Worm (Caenorhabditis elegans) whole organism, L3 larva: Measurements from ENCODE around the gene hsp-3.

ENCODE experiments used
- R02D3.7 ChIP-seq: fragments of 150-350 bp; optimal IDR thresholded peaks from 2 replicates; lab custom pipeline; 2014; ENCODE audit warnings: missing biosample characterization, missing genetic modification characterization
- aly-2 ChIP-seq: fragments of 150-350 bp; optimal IDR thresholded peaks from 2 replicates; lab custom pipeline; 2014; ENCODE audit warnings: missing biosample characterization, missing genetic modification characterization
- ama-1 ChIP-seq: fragments of 150-350 bp; optimal IDR thresholded peaks from 2 replicates; lab custom pipeline; 2018
- ceh-16 ChIP-seq: sonication (generic microtip); optimal IDR thresholded peaks from 2 replicates; lab custom pipeline; 2017; ENCODE audit warnings: missing biosample characterization, missing genetic modification characterization
- ceh-28 ChIP-seq: fragments of 150-350 bp; optimal IDR thresholded peaks from 2 replicates; lab custom pipeline; 2014; ENCODE audit warnings: missing biosample characterization, missing genetic modification reagents, missing genetic modification characterization
- ceh-82 ChIP-seq: fragments of 150-350 bp; optimal IDR thresholded peaks from 2 replicates; lab custom pipeline; 2014; ENCODE audit warnings: missing biosample characterization, missing genetic modification characterization
- daf-12 ChIP-seq: fragments of 150-350 bp; optimal IDR thresholded peaks from 2 replicates; lab custom pipeline; 2014; ENCODE audit warnings: missing biosample characterization, missing genetic modification reagents, missing genetic modification characterization
- egl-27 ChIP-seq: sonication (generic microtip); optimal IDR thresholded peaks from 4 replicates; lab custom pipeline; 2017; ENCODE audit warnings: missing biosample characterization, missing genetic modification reagents, missing genetic modification characterization
- egl-5 ChIP-seq: fragments of 150-350 bp; optimal IDR thresholded peaks from 2 replicates; lab custom pipeline; 2017; ENCODE audit warnings: missing biosample characterization, missing genetic modification reagents, missing genetic modification characterization, inconsistent platforms
- elt-1 ChIP-seq: fragments of 150-350 bp; optimal IDR thresholded peaks from 2 replicates; lab custom pipeline; 2014; ENCODE audit warnings: missing biosample characterization, missing genetic modification characterization
- elt-2 ChIP-seq: sonication (generic microtip); optimal IDR thresholded peaks from 2 replicates; lab custom pipeline; 2016; ENCODE audit warnings: missing genetic modification reagents, mild to moderate bottlenecking, missing genetic modification characterization, missing compliant biosample characterization
- elt-3 ChIP-seq, 3 experiments: fragments of 150-350 bp in 1 of 3; sonication (generic microtip) in 2 of 3; optimal IDR thresholded peaks; 2 replicates in 2 of 3; 4 replicates in 1 of 3; lab custom pipeline; 2014 to 2017; ENCODE audit warnings: missing biosample characterization in 3 of 3, missing genetic modification characterization in 3 of 3
- eor-1 ChIP-seq, 2 experiments: fragments of 150-350 bp; optimal IDR thresholded peaks; 2 replicates each; lab custom pipeline; 2014 to 2018; ENCODE audit warnings: missing biosample characterization in 2 of 2, missing genetic modification characterization in 2 of 2
- hmg-11 ChIP-seq: sonication (generic microtip); optimal IDR thresholded peaks from 2 replicates; lab custom pipeline; 2016; ENCODE audit warnings: missing genetic modification characterization, missing compliant biosample characterization
- jun-1 ChIP-seq: fragments of 150-350 bp; optimal IDR thresholded peaks from 2 replicates; lab custom pipeline; 2014; ENCODE audit warnings: missing biosample characterization, missing genetic modification reagents, missing genetic modification characterization
- lin-15B ChIP-seq: fragments of 150-350 bp; optimal IDR thresholded peaks from 2 replicates; lab custom pipeline; 2014; ENCODE audit warnings: missing biosample characterization, missing genetic modification characterization
- lin-39 ChIP-seq: fragments of 150-350 bp; optimal IDR thresholded peaks from 2 replicates; lab custom pipeline; 2018; ENCODE audit warnings: missing biosample characterization, missing genetic modification reagents, missing genetic modification characterization
- lsy-12 ChIP-seq: sonication (generic microtip); optimal IDR thresholded peaks from 2 replicates; lab custom pipeline; 2016; ENCODE audit warnings: mild to moderate bottlenecking, missing genetic modification characterization, missing compliant biosample characterization
- mdl-1 ChIP-seq: fragments of 150-350 bp; optimal IDR thresholded peaks from 2 replicates; lab custom pipeline; 2014; ENCODE audit warnings: missing biosample characterization, missing genetic modification characterization
- mml-1 ChIP-seq: fragments of 150-350 bp; sonication (generic microtip); optimal IDR thresholded peaks from 3 replicates; lab custom pipeline; 2014; ENCODE audit warnings: missing biosample characterization, missing genetic modification characterization
- nfya-1 ChIP-seq: sonication (generic microtip); optimal IDR thresholded peaks from 2 replicates; lab custom pipeline; 2017; ENCODE audit warnings: missing genetic modification characterization, mild to moderate bottlenecking, missing compliant biosample characterization, antibody characterized with exemption, moderate library complexity; ENCODE audit not compliant: insufficient read depth
- nhr-11 ChIP-seq: fragments of 150-350 bp; optimal IDR thresholded peaks from 2 replicates; lab custom pipeline; 2014; ENCODE audit warnings: missing biosample characterization, missing genetic modification characterization
- nhr-12 ChIP-seq: fragments of 150-350 bp; optimal IDR thresholded peaks from 2 replicates; lab custom pipeline; 2014; ENCODE audit warnings: missing biosample characterization, missing genetic modification characterization
- nhr-23 ChIP-seq: fragments of 150-350 bp; optimal IDR thresholded peaks from 2 replicates; lab custom pipeline; 2014; ENCODE audit warnings: missing biosample characterization, missing genetic modification reagents, missing genetic modification characterization
- nhr-237 ChIP-seq: fragments of 150-350 bp; optimal IDR thresholded peaks from 2 replicates; lab custom pipeline; 2014; ENCODE audit warnings: missing biosample characterization, missing genetic modification characterization
- nhr-28 ChIP-seq: fragments of 150-350 bp; optimal IDR thresholded peaks from 2 replicates; lab custom pipeline; 2014; ENCODE audit warnings: missing biosample characterization, missing genetic modification characterization
- nhr-43 ChIP-seq: sonication (generic microtip); optimal IDR thresholded peaks from 2 replicates; lab custom pipeline; 2016; ENCODE audit warnings: mild to moderate bottlenecking, missing genetic modification characterization, missing compliant biosample characterization; ENCODE audit not compliant: poor library complexity, severe bottlenecking
- nhr-76 ChIP-seq: fragments of 150-350 bp; sonication (generic microtip); optimal IDR thresholded peaks from 5 replicates; lab custom pipeline; 2014; ENCODE audit warnings: missing biosample characterization, missing genetic modification characterization
- nhr-77 ChIP-seq: fragments of 150-350 bp; optimal IDR thresholded peaks from 2 replicates; lab custom pipeline; 2014; ENCODE audit warnings: missing biosample characterization, missing genetic modification characterization
- pha-4 ChIP-seq: fragments of 150-350 bp; optimal IDR thresholded peaks from 2 replicates; lab custom pipeline; 2014; ENCODE audit warnings: missing biosample characterization, missing genetic modification reagents, missing genetic modification characterization
- pqm-1 ChIP-seq: fragments of 150-350 bp; optimal IDR thresholded peaks from 2 replicates; lab custom pipeline; 2017; ENCODE audit warnings: missing biosample characterization, missing genetic modification characterization, inconsistent platforms
- sea-2 ChIP-seq: fragments of 150-350 bp; sonication (generic microtip); optimal IDR thresholded peaks from 4 replicates; lab custom pipeline; 2014; ENCODE audit warnings: missing biosample characterization, missing genetic modification reagents, missing genetic modification characterization
- snpc-4 ChIP-seq: fragments of 150-350 bp; optimal IDR thresholded peaks from 2 replicates; lab custom pipeline; 2014; ENCODE audit warnings: missing biosample characterization, missing genetic modification characterization
- tbx-2 ChIP-seq: sonication (generic microtip); optimal IDR thresholded peaks from 2 replicates; lab custom pipeline; 2016; ENCODE audit warnings: mild to moderate bottlenecking, missing genetic modification characterization, missing compliant biosample characterization
- ztf-11 ChIP-seq: fragments of 150-350 bp; optimal IDR thresholded peaks from 2 replicates; lab custom pipeline; 2014; ENCODE audit warnings: missing biosample characterization, missing genetic modification characterization
- ztf-4 ChIP-seq: fragments of 150-350 bp; optimal IDR thresholded peaks from 2 replicates; lab custom pipeline; 2014; ENCODE audit warnings: missing biosample characterization, missing genetic modification characterization

hsp-3 gene

ce11 chrX:6107962-6108361 is 16.0 kb upstream of the hsp-3 start:
- TF ChIP-seq nhr-11 (no peak), aly-2 (no peak), ceh-82 (tag; lab: Kevin White, UChicago) (no peak), elt-2 (no peak), elt-3 (tag; optimal IDR thresholded peaks at IDR 0.05; lab: Kevin White, UChicago) (no peak), jun-1 (no peak), lin-15B (tag; lab: Kevin White, UChicago) (no peak), mml-1 (tag; lab: Kevin White, UChicago) (no peak), lin-39 (tag; lab: Kevin White, UChicago) (no peak), daf-12 (tag; lab: Kevin White, UChicago) (no peak), tbx-2 (tag; lab: Kevin White, UChicago) (no peak), ztf-4 (tag; lab: Kevin White, UChicago) (no peak), elt-1 (tag; lab: Kevin White, UChicago) (no peak), nfya-1 (tag; lab: Kevin White, UChicago) (no peak), eor-1 (tag; optimal IDR thresholded peaks at IDR 0.05; lab: Kevin White, UChicago) (no peak)

- TF ChIP-seq nhr-77 (no peak), hmg-11 (tag; lab: Kevin White, UChicago) (no peak), mdl-1 (tag; lab: Kevin White, UChicago) (no peak), pha-4 (no peak), jun-1 (no peak), egl-27 (tag; lab: Kevin White, UChicago) (no peak), pqm-1 (no peak), aly-2 (no peak), R02D3.7 (no peak), nhr-28 (tag; lab: Kevin White, UChicago) (no peak), ceh-16 (no peak), nhr-43 (tag; lab: Kevin White, UChicago) (no peak), nhr-11 (no peak), ztf-11 (tag; lab: Kevin White, UChicago) (no peak), snpc-4 (tag; lab: Kevin White, UChicago) (no peak), ceh-28 (tag; lab: Kevin White, UChicago) (no peak)
Observed at ce11 chrX:6103297-6103696, 11.4 kb upstream of the hsp-3 start, which contains the start of gene C15H9.11. TSS of gene C15H9.11 (minus strand) at chrX:6103397.

- no peak for TF ChIP-seq elt-3 (tag; optimal IDR thresholded peaks at IDR 0.05; lab: Kevin White, UChicago)
- TF ChIP-seq nhr-76 (tag; lab: Kevin White, UChicago) = no peak
- TF ChIP-seq pqm-1 = peak; percentile 61
- peak; percentile 53 for TF ChIP-seq elt-2
Observed at ce11 chrX:6100395-6101099, 8.6 kb upstream of the hsp-3 start.

ce11 chrX:6098420-6098819 is 6.5 kb upstream of the hsp-3 start:
- TF ChIP-seq nhr-11 = no peak
- TF ChIP-seq ama-1 (lab: Kevin White, UChicago) = no peak
- TF ChIP-seq nhr-23 (tag; lab: Kevin White, UChicago) = no peak
- no peak for TF ChIP-seq nhr-43 (tag; lab: Kevin White, UChicago)
- TF ChIP-seq pha-4 = peak; percentile 77
- TF ChIP-seq jun-1 = no peak
- peak; percentile 78 for TF ChIP-seq pqm-1
- peak; percentile 85 for TF ChIP-seq elt-2

- TF ChIP-seq egl-5 (tag; lab: Kevin White, UChicago) (peak; percentile 63), tbx-2 (tag; lab: Kevin White, UChicago) (no peak), egl-27 (tag; lab: Kevin White, UChicago) (peak; percentile 27), pha-4 (peak; percentile 1), nhr-237 (tag; lab: Kevin White, UChicago) (no peak), aly-2 (no peak), nhr-12 (tag; lab: Kevin White, UChicago) (no peak), ztf-4 (tag; lab: Kevin White, UChicago) (no peak), nfya-1 (tag; lab: Kevin White, UChicago) (peak; percentile 69), nhr-43 (tag; lab: Kevin White, UChicago) (no peak), lin-39 (tag; lab: Kevin White, UChicago) (peak; percentile 76), hmg-11 (tag; lab: Kevin White, UChicago) (peak; percentile 82), ceh-28 (tag; lab: Kevin White, UChicago) (peak; percentile 40), lsy-12 (tag; lab: Kevin White, UChicago) (peak; percentile 69), sea-2 (GFP tag; lab: Kevin White, UChicago) (peak; percentile 27), jun-1 (no peak)
Observed at ce11 chrX:6097551-6097950, 5.6 kb upstream of the hsp-3 start, which contains the start of gene C15H9.4. TSS of gene C15H9.4 (plus strand) at chrX:6097643.
